Fruit fly (Drosophila melanogaster) Kc167 (cell line): ENCODE results near the gene CG1824.

ENCODE experiments used
- Myc ChIP-seq: fragments of >200 bp; optimal IDR thresholded peaks from 2 replicates; lab custom pipeline; 2017; ENCODE audit warnings: missing external identifiers
- h ChIP-seq: fragments of >200 bp; optimal IDR thresholded peaks from 3 replicates; lab custom pipeline; 2018; ENCODE audit warnings: missing external identifiers
- insv ChIP-seq: fragments of >200 bp; optimal IDR thresholded peaks from 3 replicates; lab custom pipeline; 2018; ENCODE audit warnings: missing external identifiers

DNA sequence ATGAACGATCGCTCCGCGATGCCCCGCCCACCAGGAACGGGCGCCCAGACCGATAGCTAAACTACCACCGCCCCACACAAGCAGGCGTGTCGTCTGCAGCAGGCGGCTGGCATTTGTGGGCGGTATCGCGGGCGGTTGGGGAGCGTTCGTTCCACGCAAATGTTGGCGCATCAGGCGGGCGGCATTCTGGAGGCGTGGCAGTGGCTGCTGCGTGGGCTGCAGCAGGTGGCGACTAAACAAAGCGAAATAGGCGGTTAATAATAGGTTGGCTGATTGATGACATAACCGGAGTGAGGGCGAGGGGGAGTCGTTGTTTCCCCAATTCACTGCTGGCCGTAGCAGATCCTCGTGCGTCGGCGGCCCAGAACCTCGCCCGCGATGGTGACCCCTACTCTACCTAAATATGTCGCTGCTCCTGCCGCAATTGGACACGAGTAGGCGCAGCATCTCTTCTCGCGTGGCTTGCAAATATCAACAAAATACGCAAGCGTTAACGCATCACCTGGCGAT, 269 bp downstream of the CG1824 start:
- TF ChIP-seq Myc (lab: Kevin White, UChicago) (no peak), h (lab: Kevin White, UChicago) (no peak), insv (lab: Kevin White, UChicago) (no peak)
